Worm (Caenorhabditis elegans) whole organism, young adult: ENCODE data around the gene ape-1.

Experiments used
- B0019.2 ChIP-seq: fragments of 200-800 bp; sonication (Bioruptor generic); conservative IDR thresholded peaks from 2 replicates; pipeline ENCODE4 v1.3.6; 2022; ENCODE audit warnings: missing genetic modification reagents, missing genetic modification characterization, missing compliant biosample characterization
- B0035.1 ChIP-seq: sonication (generic microtip); optimal IDR thresholded peaks from 2 replicates; lab custom pipeline; 2016; ENCODE audit warnings: missing genetic modification characterization, mild to moderate bottlenecking, missing compliant biosample characterization, missing genotype, missing genetic modification reagents
- D2030.7 ChIP-seq: fragments of 200-800 bp; sonication (Bioruptor generic); IDR thresholded peaks from 2 replicates; pipeline ENCODE4 v1.3.6; 2022; ENCODE audit warnings: missing genetic modification reagents, missing genetic modification characterization, missing compliant biosample characterization
- F22D6.2 ChIP-seq: sonication (generic microtip); optimal IDR thresholded peaks from 2 replicates; lab custom pipeline; 2016; ENCODE audit warnings: mild to moderate bottlenecking, missing genetic modification characterization, missing compliant biosample characterization
- F23B12.7 ChIP-seq: sonication (generic microtip); optimal IDR thresholded peaks from 2 replicates; lab custom pipeline; 2017; ENCODE audit warnings: missing genetic modification characterization, mild to moderate bottlenecking, missing compliant biosample characterization, antibody characterized with exemption, moderate library complexity; ENCODE audit not compliant: insufficient read depth
- F49E8.2 ChIP-seq: sonication (generic microtip); optimal IDR thresholded peaks from 3 replicates; lab custom pipeline; 2017; ENCODE audit warnings: missing genetic modification characterization, mild to moderate bottlenecking, missing compliant biosample characterization, antibody characterized with exemption, moderate library complexity; ENCODE audit not compliant: insufficient read depth
- F57A8.1 ChIP-seq: fragments of 200-800 bp; sonication (Bioruptor generic); optimal IDR thresholded peaks from 2 replicates; lab custom pipeline; 2018; ENCODE audit warnings: mild to moderate bottlenecking, missing genetic modification characterization, moderate library complexity, missing compliant biosample characterization
- T07F8.4 ChIP-seq: sonication (generic microtip); optimal IDR thresholded peaks from 2 replicates; lab custom pipeline; 2016; ENCODE audit warnings: mild to moderate bottlenecking, missing genetic modification characterization, moderate library complexity, missing compliant biosample characterization
- Y53F4B.3 ChIP-seq: fragments of 200-800 bp; sonication (Bioruptor generic); IDR thresholded peaks from 2 replicates; pipeline ENCODE4 v1.3.6; 2022; ENCODE audit warnings: missing genetic modification reagents, missing genetic modification characterization, missing compliant biosample characterization
- Y95B8A.8 ChIP-seq: fragments of 200-800 bp; sonication (Bioruptor generic); IDR thresholded peaks from 2 replicates; pipeline ENCODE4 v1.3.6; 2022; ENCODE audit warnings: missing genetic modification reagents, missing genetic modification characterization, missing compliant biosample characterization
- atf-7 ChIP-seq: sonication (generic microtip); optimal IDR thresholded peaks from 2 replicates; lab custom pipeline; 2017; ENCODE audit warnings: mild to moderate bottlenecking, missing genetic modification characterization, missing compliant biosample characterization
- athp-1 ChIP-seq: sonication (generic microtip); optimal IDR thresholded peaks from 2 replicates; lab custom pipeline; 2017; ENCODE audit warnings: mild to moderate bottlenecking, missing genetic modification characterization, missing compliant biosample characterization
- attf-3 ChIP-seq: fragments of 200-800 bp; sonication (Bioruptor generic); conservative IDR thresholded peaks from 2 replicates; pipeline ENCODE4 v1.3.6; 2022; ENCODE audit warnings: missing genetic modification reagents, missing genetic modification characterization, missing compliant biosample characterization
- attf-6 ChIP-seq: fragments of 200-800 bp; sonication (Bioruptor generic); IDR thresholded peaks from 2 replicates; pipeline ENCODE4 v1.3.6; 2022; ENCODE audit warnings: missing genetic modification reagents, missing genetic modification characterization, missing compliant biosample characterization
- bed-2 ChIP-seq: fragments of 200-800 bp; sonication (Bioruptor generic); IDR thresholded peaks from 2 replicates; pipeline ENCODE4 v1.3.6; 2022; ENCODE audit warnings: missing genetic modification reagents, missing genetic modification characterization, missing compliant biosample characterization
- dpff-1 ChIP-seq: sonication (generic microtip); optimal IDR thresholded peaks from 2 replicates; lab custom pipeline; 2017; ENCODE audit warnings: mild to moderate bottlenecking, missing genetic modification characterization, missing compliant biosample characterization
- dpl-1 ChIP-seq: fragments of 150-350 bp; optimal IDR thresholded peaks from 2 replicates; lab custom pipeline; 2014; ENCODE audit warnings: missing biosample characterization, missing genetic modification reagents, missing genetic modification characterization
- egrh-3 ChIP-seq: fragments of 200-800 bp; sonication (Bioruptor generic); IDR thresholded peaks from 2 replicates; pipeline ENCODE4 v1.3.6; 2022; ENCODE audit warnings: missing genetic modification reagents, missing genetic modification characterization, missing compliant biosample characterization
- fkh-3 ChIP-seq: sonication (generic microtip); optimal IDR thresholded peaks from 2 replicates; lab custom pipeline; 2016; ENCODE audit warnings: mild to moderate bottlenecking, missing genetic modification characterization, missing compliant biosample characterization
- hmg-1.2 ChIP-seq: fragments of 200-800 bp; sonication (Bioruptor generic); IDR thresholded peaks from 2 replicates; pipeline ENCODE4 v1.3.6; 2022; ENCODE audit warnings: missing genetic modification reagents, missing genetic modification characterization, missing compliant biosample characterization
- hmg-20 ChIP-seq: fragments of 200-800 bp; sonication (Bioruptor generic); IDR thresholded peaks from 2 replicates; pipeline ENCODE4 v1.3.6; 2022; ENCODE audit warnings: missing genetic modification reagents, missing genetic modification characterization, missing compliant biosample characterization
- lin-54 ChIP-seq: fragments of 200-800 bp; sonication (Bioruptor generic); optimal IDR thresholded peaks from 2 replicates; lab custom pipeline; 2018; ENCODE audit warnings: mild to moderate bottlenecking, missing genetic modification characterization, missing compliant biosample characterization
- madf-6 ChIP-seq: fragments of 200-800 bp; sonication (Bioruptor generic); IDR thresholded peaks from 2 replicates; pipeline ENCODE4 v1.3.6; 2022; ENCODE audit warnings: missing genetic modification reagents, missing genetic modification characterization, missing compliant biosample characterization
- nfya-2 ChIP-seq: fragments of 200-800 bp; sonication (Bioruptor generic); IDR thresholded peaks from 2 replicates; pipeline ENCODE4 v1.3.6; 2022; ENCODE audit warnings: missing genetic modification reagents, missing genetic modification characterization, missing compliant biosample characterization
- nhr-80 ChIP-seq: sonication (generic microtip); optimal IDR thresholded peaks from 2 replicates; lab custom pipeline; 2016; ENCODE audit warnings: missing genetic modification characterization, missing compliant biosample characterization
- sea-2 ChIP-seq: fragments of 200-800 bp; sonication (Bioruptor generic); IDR thresholded peaks from 2 replicates; pipeline ENCODE4 v1.3.6; 2022; ENCODE audit warnings: missing genetic modification characterization, missing compliant biosample characterization
- snpc-1.1 ChIP-seq: sonication (generic microtip); optimal IDR thresholded peaks from 2 replicates; lab custom pipeline; 2017; ENCODE audit warnings: missing genetic modification characterization, mild to moderate bottlenecking, missing compliant biosample characterization, antibody characterized with exemption, moderate library complexity, missing genotype, missing genetic modification reagents; ENCODE audit not compliant: insufficient read depth
- snpc-3.4 ChIP-seq: sonication (generic microtip); optimal IDR thresholded peaks from 2 replicates; lab custom pipeline; 2017; ENCODE audit warnings: missing genetic modification characterization, mild to moderate bottlenecking, missing compliant biosample characterization, antibody characterized with exemption, moderate library complexity, missing genotype, missing genetic modification reagents
- tlf-1 ChIP-seq: fragments of 200-800 bp; sonication (Bioruptor generic); optimal IDR thresholded peaks from 2 replicates; lab custom pipeline; 2018; ENCODE audit warnings: mild to moderate bottlenecking, missing genetic modification characterization, missing compliant biosample characterization
- unc-62 ChIP-seq: fragments of 150-350 bp; optimal IDR thresholded peaks from 2 replicates; lab custom pipeline; 2014; ENCODE audit warnings: missing biosample characterization, missing genetic modification reagents, missing genetic modification characterization
- ztf-18 ChIP-seq: sonication (generic microtip); optimal IDR thresholded peaks from 2 replicates; lab custom pipeline; 2016; ENCODE audit warnings: missing genotype, mild to moderate bottlenecking, missing genetic modification characterization, missing compliant biosample characterization
- ztf-25 ChIP-seq: fragments of 200-800 bp; sonication (Bioruptor generic); IDR thresholded peaks from 2 replicates; pipeline ENCODE4 v1.3.6; 2022; ENCODE audit warnings: missing genetic modification reagents, missing genetic modification characterization, missing compliant biosample characterization
- ztf-26 ChIP-seq: sonication (generic microtip); optimal IDR thresholded peaks from 2 replicates; lab custom pipeline; 2017; ENCODE audit warnings: missing genetic modification characterization, missing compliant biosample characterization

ape-1 gene

DNA sequence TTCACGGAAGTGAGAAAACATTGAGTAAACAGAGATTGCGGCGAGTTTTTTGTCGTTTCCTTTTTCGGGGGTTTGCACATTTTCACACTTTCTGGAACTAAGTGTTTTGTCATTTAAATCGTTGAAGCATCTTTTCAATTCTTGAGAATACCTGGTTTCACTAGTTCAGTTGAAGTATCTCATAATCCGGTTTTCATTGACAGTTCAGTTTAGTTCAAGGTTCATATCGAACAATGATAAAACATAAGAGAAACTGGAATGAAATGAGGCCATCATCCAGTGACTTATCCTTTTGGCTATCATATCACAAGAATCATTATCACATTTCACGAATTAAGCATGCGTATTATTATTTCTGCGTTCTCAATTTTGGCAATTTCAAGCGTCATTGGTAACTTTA, 8.6 kb upstream of the ape-1 start, which contains the start of gene F46F3.3:
F46F3.3 (plus strand) TSS at position 301 of the 400 bp plus-strand sequence.
- no peak for TF ChIP-seq bed-2 (GFP tag; lab: Robert Waterston, UW)
- no peak for TF ChIP-seq B0019.2 (GFP tag; lab: Robert Waterston, UW)
- no peak for TF ChIP-seq lin-54 (GFP tag; lab: Kevin White, UChicago)
- TF ChIP-seq ztf-25 = no peak
- TF ChIP-seq dpl-1 = no peak
- no peak for TF ChIP-seq ztf-18 (tag; lab: Kevin White, UChicago)
- TF ChIP-seq nfya-2 = no peak
- TF ChIP-seq madf-6 (GFP tag; lab: Robert Waterston, UW) = no peak
- no peak for TF ChIP-seq hmg-20 (GFP tag; lab: Robert Waterston, UW)
- no peak for TF ChIP-seq tlf-1 (GFP tag; lab: Kevin White, UChicago)
- no peak for TF ChIP-seq F23B12.7
- no peak for TF ChIP-seq ztf-26
- TF ChIP-seq egrh-3 (GFP tag; lab: Robert Waterston, UW) = no peak
- no peak for TF ChIP-seq nhr-80 (tag; lab: Kevin White, UChicago)
- TF ChIP-seq T07F8.4 (tag; lab: Kevin White, UChicago) = no peak
- no peak for TF ChIP-seq Y53F4B.3 (GFP tag; lab: Robert Waterston, UW)
- TF ChIP-seq, all 124 proteins: peak for 0

- TF ChIP-seq F22D6.2 (no peak), atf-7 (tag; lab: Kevin White, UChicago) (no peak), F57A8.1 (GFP tag; lab: Kevin White, UChicago) (no peak), D2030.7 (GFP tag; lab: Robert Waterston, UW) (no peak), attf-3 (GFP tag; lab: Robert Waterston, UW) (no peak), sea-2 (GFP tag; lab: Robert Waterston, UW) (no peak), attf-6 (GFP tag; lab: Robert Waterston, UW) (no peak), B0035.1 (tag; lab: Kevin White, UChicago) (no peak), athp-1 (tag; lab: Kevin White, UChicago) (no peak)
- TF ChIP-seq, all 124 proteins: peak for 0
Measured at ce11 chrV:11672497-11672896, 3.2 kb upstream of the ape-1 start, which contains the start of gene lgc-44. lgc-44 (minus strand) TSS chrV:11672597.

DNA sequence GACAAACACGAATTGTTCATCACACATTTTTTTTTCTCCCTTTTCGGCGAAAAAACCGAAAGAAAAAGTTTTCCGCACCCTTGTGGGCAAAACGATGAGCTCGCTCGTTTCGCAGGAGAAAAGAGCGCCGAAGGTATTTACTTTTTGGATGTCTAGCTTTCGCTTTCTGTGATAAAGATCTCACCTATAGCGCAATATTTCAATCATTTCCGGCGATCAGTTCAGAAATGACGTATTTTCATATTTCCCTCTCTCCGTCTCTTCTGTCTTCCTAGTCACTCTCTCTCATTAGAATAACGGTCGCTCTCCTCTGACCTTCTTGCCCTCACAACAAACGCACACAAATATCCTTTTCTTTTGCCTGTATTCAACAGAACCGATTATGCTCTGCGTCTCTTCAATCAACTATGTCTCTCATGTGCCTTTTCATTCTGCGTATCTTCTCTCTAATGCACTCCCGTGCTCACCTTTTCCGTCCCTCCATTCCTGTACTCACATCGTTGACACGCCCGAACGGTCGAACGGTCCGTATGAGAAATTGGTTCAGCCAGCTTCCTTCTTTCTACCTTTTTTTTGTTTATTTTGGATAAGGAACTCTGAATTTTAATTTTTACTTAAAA, 1.9 kb upstream of the ape-1 start:
- TF ChIP-seq Y95B8A.8 (GFP tag; lab: Robert Waterston, UW) = no peak
- peak; percentile 90 for TF ChIP-seq hmg-1.2
- TF ChIP-seq, all 124 proteins: peak for 1

DNA sequence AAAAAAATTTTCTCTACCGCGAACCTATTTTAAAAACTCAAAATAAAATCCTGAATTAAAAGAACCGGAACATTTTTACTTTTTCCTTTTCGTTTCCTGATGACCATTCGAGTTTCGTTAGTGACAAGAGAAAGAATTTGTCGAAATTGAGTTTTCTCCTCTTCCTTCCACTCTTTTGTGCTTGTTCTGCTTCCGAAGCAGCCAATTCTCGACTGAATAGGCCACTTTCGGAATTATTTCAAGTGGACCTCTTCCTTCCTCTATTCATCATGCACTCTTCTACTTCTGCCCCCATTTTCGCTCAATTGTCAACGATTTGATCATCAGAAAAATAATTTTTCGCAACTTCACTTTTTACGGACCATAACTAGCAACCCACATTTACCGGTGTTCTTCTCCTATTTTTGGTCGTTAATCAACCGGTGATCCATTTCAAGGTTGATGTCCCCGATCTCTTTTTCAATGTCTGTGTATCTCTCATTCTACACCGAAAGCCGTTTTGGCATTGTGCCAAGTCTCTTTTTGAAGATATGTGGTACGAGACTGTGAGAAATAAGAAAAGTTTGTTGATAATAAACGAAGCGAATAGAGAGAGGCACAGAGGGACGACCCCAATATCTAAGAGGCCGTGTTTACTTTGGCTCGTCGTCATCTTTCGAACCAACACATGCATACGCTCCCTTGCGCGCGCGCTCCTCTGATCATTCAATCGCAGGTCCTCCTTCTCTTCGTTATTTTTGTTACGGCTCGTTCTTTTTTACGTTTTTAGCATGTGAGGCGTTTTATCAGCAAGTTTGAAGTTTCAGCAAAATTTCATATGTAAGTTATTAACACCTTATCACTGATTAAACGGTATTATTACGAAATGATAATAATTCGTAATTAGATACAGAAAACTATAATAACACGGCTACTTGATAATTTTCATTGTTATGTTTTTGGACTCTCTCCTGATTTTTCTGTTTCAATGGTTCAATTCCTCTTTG, 851 bp upstream of the ape-1 start:
- no peak for TF ChIP-seq snpc-1.1 (tag; lab: Kevin White, UChicago)
- TF ChIP-seq unc-62 (GFP tag; lab: Kevin White, UChicago) = no peak
- peak; percentile 7 for TF ChIP-seq nhr-80 (tag; lab: Kevin White, UChicago)
- no peak for TF ChIP-seq dpff-1 (tag; lab: Kevin White, UChicago)
- no peak for TF ChIP-seq madf-6 (GFP tag; lab: Robert Waterston, UW)
- TF ChIP-seq fkh-3 (tag; lab: Kevin White, UChicago) = no peak
- no peak for TF ChIP-seq F49E8.2 (tag; lab: Kevin White, UChicago)
- TF ChIP-seq snpc-3.4 (tag; lab: Kevin White, UChicago) = no peak
- TF ChIP-seq, all 124 proteins: peak for 1
